Fruit fly (Drosophila melanogaster) whole organism, pupa: ENCODE data around the gene Fatp1.

Source experiments
- CG10348 ChIP-seq: fragments of 200-800 bp; sonication (Bioruptor generic); IDR thresholded peaks from 2 replicates; pipeline ENCODE4 v1.3.6; 2022; ENCODE audit warnings: missing biosample characterization, missing genetic modification characterization
- CG12605 ChIP-seq: fragments of 200-800 bp; sonication (Bioruptor generic); IDR thresholded peaks from 2 replicates; pipeline ENCODE4 v1.3.6; 2022; ENCODE audit warnings: missing biosample characterization, missing genetic modification characterization
- CG13204 ChIP-seq: fragments of 200-800 bp; sonication (Bioruptor generic); optimal IDR thresholded peaks from 2 replicates; lab custom pipeline; 2018; ENCODE audit warnings: missing biosample characterization, mild to moderate bottlenecking, missing genetic modification characterization, moderate library complexity
- CG14655 ChIP-seq: fragments of 200-800 bp; sonication (Bioruptor generic); optimal IDR thresholded peaks from 3 replicates; lab custom pipeline; 2017; ENCODE audit warnings: mild to moderate bottlenecking, missing biosample characterization, missing genetic modification reagents, missing genetic modification characterization
- CG15710 ChIP-seq: fragments of 200-800 bp; sonication (Bioruptor generic); optimal IDR thresholded peaks from 2 replicates; lab custom pipeline; 2018; ENCODE audit warnings: missing biosample characterization, mild to moderate bottlenecking, missing genetic modification characterization, moderate library complexity
- CG17806 ChIP-seq: fragments of 200-800 bp; sonication (Bioruptor generic); optimal IDR thresholded peaks from 2 replicates; lab custom pipeline; 2018; ENCODE audit warnings: missing biosample characterization, mild to moderate bottlenecking, missing genetic modification characterization, moderate library complexity
- CG32121 ChIP-seq: fragments of 200-800 bp; sonication (Bioruptor generic); IDR thresholded peaks from 2 replicates; pipeline ENCODE4 v1.3.6; 2022; ENCODE audit warnings: missing biosample characterization, missing genetic modification characterization
- CG34367 ChIP-seq: fragments of 200-800 bp; sonication (Bioruptor generic); optimal IDR thresholded peaks from 2 replicates; lab custom pipeline; 2018; ENCODE audit warnings: missing biosample characterization, mild to moderate bottlenecking, missing genetic modification characterization
- CG4496 ChIP-seq: fragments of 200-800 bp; sonication (Bioruptor generic); IDR thresholded peaks from 3 replicates; pipeline ENCODE4 v1.3.6; 2022; ENCODE audit warnings: missing biosample characterization, missing genetic modification characterization
- CG8159 ChIP-seq: fragments of 200-800 bp; sonication (Bioruptor generic); optimal IDR thresholded peaks from 3 replicates; lab custom pipeline; 2018; ENCODE audit warnings: missing biosample characterization, mild to moderate bottlenecking, missing genetic modification characterization, moderate library complexity
- CG8301 ChIP-seq: fragments of 200-800 bp; sonication (Bioruptor generic); optimal IDR thresholded peaks from 2 replicates; lab custom pipeline; 2018; ENCODE audit warnings: missing biosample characterization, mild to moderate bottlenecking, missing genetic modification characterization
- CG9948 ChIP-seq: fragments of 200-800 bp; sonication (Bioruptor generic); optimal IDR thresholded peaks from 2 replicates; lab custom pipeline; 2018; ENCODE audit warnings: missing biosample characterization, mild to moderate bottlenecking, missing genetic modification characterization, moderate library complexity
- D1 ChIP-seq: fragments of 200-800 bp; sonication (Bioruptor generic); optimal IDR thresholded peaks from 2 replicates; lab custom pipeline; 2018; ENCODE audit warnings: missing biosample characterization, mild to moderate bottlenecking, missing genetic modification characterization, moderate library complexity
- EcR ChIP-seq: fragments of 200-800 bp; sonication (Bioruptor generic); optimal IDR thresholded peaks from 3 replicates; lab custom pipeline; 2019; ENCODE audit warnings: missing biosample characterization, missing genetic modification characterization, mild to moderate bottlenecking, moderate library complexity, missing genetic modification reagents
- Ets98B ChIP-seq: fragments of 200-800 bp; sonication (Bioruptor generic); IDR thresholded peaks from 2 replicates; pipeline ENCODE4 v1.3.6; 2022; ENCODE audit warnings: missing biosample characterization, missing genetic modification characterization
- Pif1A ChIP-seq: fragments of 200-800 bp; sonication (Bioruptor generic); optimal IDR thresholded peaks from 3 replicates; lab custom pipeline; 2016; ENCODE audit warnings: missing biosample characterization, missing genetic modification characterization
- Pif1B ChIP-seq: fragments of 200-800 bp; sonication (Bioruptor generic); optimal IDR thresholded peaks from 3 replicates; lab custom pipeline; 2016; ENCODE audit warnings: missing biosample characterization, missing genetic modification characterization
- Snoo ChIP-seq: fragments of 200-800 bp; sonication (Bioruptor generic); optimal IDR thresholded peaks from 3 replicates; lab custom pipeline; 2017; ENCODE audit warnings: missing biosample characterization, mild to moderate bottlenecking, missing genetic modification characterization, inconsistent platforms
- fd96Ca ChIP-seq: fragments of 200-800 bp; sonication (Bioruptor generic); IDR thresholded peaks from 3 replicates; pipeline ENCODE4 v1.3.6; 2022; ENCODE audit warnings: missing biosample characterization, missing genetic modification characterization
- gl ChIP-seq: fragments of 200-800 bp; sonication (Bioruptor generic); optimal IDR thresholded peaks from 2 replicates; lab custom pipeline; 2018; ENCODE audit warnings: missing biosample characterization, mild to moderate bottlenecking, missing genetic modification characterization
- rn ChIP-seq: fragments of 200-800 bp; sonication (Bioruptor generic); IDR thresholded peaks from 2 replicates; pipeline ENCODE4 v1.3.6; 2022; ENCODE audit warnings: missing biosample characterization, missing genetic modification characterization

Fatp1 gene

dm6 chr2L:10472257-10472656, 44.8 kb downstream of the Fatp1 start:
- TF ChIP-seq CG15710: no peak
- no peak for TF ChIP-seq Pif1B (GFP tag; lab: Kevin White, UChicago)
- TF ChIP-seq CG12605 (GFP tag; lab: Robert Waterston, UW): no peak
- no peak for TF ChIP-seq Ets98B (GFP tag; lab: Robert Waterston, UW)
- no peak for TF ChIP-seq CG14655 (GFP tag; lab: Kevin White, UChicago)
- TF ChIP-seq Snoo (tag; lab: Kevin White, UChicago): no peak
- TF ChIP-seq CG9948 (tag; lab: Kevin White, UChicago): no peak

DNA sequence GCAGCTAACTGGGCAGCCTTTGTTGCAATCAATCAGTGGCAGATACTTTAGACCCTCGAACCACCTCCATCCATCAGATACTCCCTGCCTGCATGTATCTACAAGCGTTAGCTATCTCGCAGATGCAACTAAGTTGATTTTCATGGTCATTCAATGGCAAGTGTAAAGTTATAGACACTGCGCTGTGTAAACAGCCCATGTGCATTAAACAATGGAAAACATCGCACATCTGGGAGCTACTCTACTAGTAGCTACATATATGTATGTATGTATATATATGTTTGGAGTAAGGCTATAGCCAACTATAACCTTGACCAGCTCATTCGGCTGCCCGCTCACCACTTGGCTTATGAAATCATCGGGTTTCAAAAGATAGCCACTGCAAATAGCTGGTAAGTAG, 46.8 kb downstream of the Fatp1 start:
- no peak for TF ChIP-seq CG8159 (tag; lab: Kevin White, UChicago)
- TF ChIP-seq CG15710: no peak
- no peak for TF ChIP-seq CG4496
- 0 out of 2 replicates have a peak, but pooled peaks have one; percentile 11 for TF ChIP-seq CG32121 (GFP tag; lab: Robert Waterston, UW)
- TF ChIP-seq D1 (tag; lab: Kevin White, UChicago): no peak

DNA sequence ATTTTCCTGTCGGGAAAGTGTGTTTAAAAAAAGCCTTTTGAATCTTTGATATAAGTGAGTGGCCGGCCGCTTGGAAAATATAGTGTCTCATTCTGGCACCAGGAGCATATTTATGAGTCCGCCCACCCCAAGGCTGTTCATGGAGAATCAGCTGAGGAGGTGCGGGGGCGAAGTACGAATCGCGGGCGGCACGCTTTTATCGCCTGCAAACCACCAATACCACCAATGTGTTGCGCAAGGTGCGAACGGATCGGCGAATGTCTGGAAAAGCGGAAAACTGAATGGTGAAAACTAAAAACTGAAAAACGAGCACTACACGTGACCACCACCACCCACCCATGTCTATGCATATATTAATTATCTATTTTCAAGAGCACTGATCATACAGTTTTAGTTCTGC, 48.0 kb downstream of the Fatp1 start:
- no peak for TF ChIP-seq CG4496
- no peak for TF ChIP-seq CG10348 (GFP tag; lab: Robert Waterston, UW)
- TF ChIP-seq CG15710: no peak

DNA sequence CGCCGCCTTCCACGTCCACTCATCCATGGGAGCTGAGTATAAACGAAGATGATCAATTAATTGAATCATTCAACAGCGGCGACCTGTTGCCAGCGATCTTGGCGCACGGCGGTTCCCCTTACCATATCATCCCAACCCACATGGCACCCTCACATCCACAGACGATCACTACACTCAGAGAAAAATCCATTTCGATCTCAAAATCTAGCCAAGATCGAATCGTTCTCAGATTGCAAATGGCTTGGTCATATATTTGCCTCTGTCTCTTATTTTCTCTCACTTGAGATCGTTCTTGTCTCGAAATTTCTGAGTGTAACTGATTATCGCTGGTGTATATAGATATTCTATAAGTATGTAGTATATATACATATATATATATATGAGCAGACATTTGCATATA, 48.6 kb downstream of the Fatp1 start:
- TF ChIP-seq fd96Ca (no peak), CG12605 (GFP tag; lab: Robert Waterston, UW) (no peak), rn (GFP tag; lab: Robert Waterston, UW) (peak; percentile 17; the same call in 1 of the 2 replicates), CG14655 (GFP tag; lab: Kevin White, UChicago) (peak; percentile 59), CG4496 (peak; percentile 78), CG9948 (tag; lab: Kevin White, UChicago) (peak; percentile 23), gl (tag; lab: Kevin White, UChicago) (no peak), D1 (tag; lab: Kevin White, UChicago) (no peak), Ets98B (GFP tag; lab: Robert Waterston, UW) (peak; percentile 51; the same call in 1 of the 2 replicates), CG13204 (GFP tag; lab: Kevin White, UChicago) (no peak), CG8159 (tag; lab: Kevin White, UChicago) (peak; percentile 72), Pif1B (GFP tag; lab: Kevin White, UChicago) (peak; percentile 58), Snoo (tag; lab: Kevin White, UChicago) (peak; percentile 11), CG17806 (tag; lab: Kevin White, UChicago) (peak; percentile 64), CG34367 (tag; lab: Kevin White, UChicago) (peak; percentile 56), EcR (GFP tag; lab: Kevin White, UChicago) (no peak), CG10348 (GFP tag; lab: Robert Waterston, UW) (no peak), CG15710 (peak; percentile 70), Pif1A (GFP tag; lab: Kevin White, UChicago) (peak; percentile 48), CG8301 (peak; percentile 43), CG32121 (GFP tag; lab: Robert Waterston, UW) (peak; percentile 67)
- TF ChIP-seq, all 21 proteins: peak for 14

DNA sequence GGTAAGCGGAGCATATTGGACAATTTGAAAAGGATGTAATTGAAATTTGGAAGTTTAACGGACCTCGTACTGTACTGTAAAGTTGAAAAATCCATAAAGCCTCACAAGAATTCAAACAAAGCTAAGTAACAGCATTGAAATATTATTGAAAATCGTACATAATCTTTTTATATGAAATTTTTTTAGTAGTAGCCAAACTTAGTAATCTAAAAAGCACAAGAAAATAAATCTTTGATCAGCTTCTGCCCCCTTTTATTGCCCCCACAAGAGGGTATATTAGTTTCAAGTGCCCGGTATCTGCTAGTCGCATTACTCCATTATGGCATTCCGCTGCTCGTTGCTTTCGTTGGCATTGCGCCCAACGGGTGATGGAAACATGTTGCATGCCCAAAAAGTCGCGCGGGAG, 50.1 kb downstream of the Fatp1 start:
- TF ChIP-seq CG10348 (GFP tag; lab: Robert Waterston, UW): no peak
- TF ChIP-seq CG32121 (GFP tag; lab: Robert Waterston, UW): 0 out of 2 replicates have a peak, but pooled peaks have one; percentile 45
- TF ChIP-seq CG14655 (GFP tag; lab: Kevin White, UChicago): peak; percentile 59
- peak; percentile 25 for TF ChIP-seq Pif1A (GFP tag; lab: Kevin White, UChicago)
- peak; percentile 38 for TF ChIP-seq CG8301
